Fruit fly (Drosophila melanogaster): ENCODE data around the gene Dhrs4.

Gene Dhrs4

dm6 chr3L:5186807-5187571 lies 45.5 kb upstream of the Dhrs4 start (continued):
- TF ChIP-seq CG30431 (GFP tag; optimal IDR thresholded peaks at IDR 0.05) (peak; percentile 86), HLHmδ (GFP tag; optimal IDR thresholded peaks at IDR 0.05) (no peak), CG18764 (GFP tag; optimal IDR thresholded peaks at IDR 0.05) (peak; percentile 79), MTF-1 (GFP tag; optimal IDR thresholded peaks at IDR 0.05; ENCODE audit: borderline replicate concordance) (peak; percentile 65), lov (optimal IDR thresholded peaks at IDR 0.05) (no peak), lov (GFP tag; IDR thresholded peaks at IDR 0.05) (peak; percentile 90), ken (GFP tag; IDR thresholded peaks at IDR 0.05) (peak; percentile 88), ind (GFP tag; optimal IDR thresholded peaks at IDR 0.05) (peak; percentile 88), CG6765 (GFP tag; optimal IDR thresholded peaks at IDR 0.05) (peak; percentile 48), CG33213 (GFP tag; optimal IDR thresholded peaks at IDR 0.05) (peak; percentile 68), CG6854 (GFP tag; optimal IDR thresholded peaks at IDR 0.05) (peak; percentile 82), CG1529 (GFP tag; optimal IDR thresholded peaks at IDR 0.05) (peak; percentile 86), D19A (tag; optimal IDR thresholded peaks at IDR 0.05) (peak; percentile 90), ci (GFP tag; IDR thresholded peaks at IDR 0.05) (peak; percentile 95), Adf1 (GFP tag; IDR thresholded peaks at IDR 0.05) (peak; percentile 94), Sry-β (GFP tag; optimal IDR thresholded peaks at IDR 0.05) (peak; percentile 10), Atf3 (GFP tag; optimal IDR thresholded peaks at IDR 0.05) (peak; percentile 82), caup (GFP tag; optimal IDR thresholded peaks at IDR 0.05; ENCODE audit: severe bottlenecking) (peak; percentile 86), CG7271 (tag; optimal IDR thresholded peaks at IDR 0.05) (peak; percentile 78), CG17802 (tag; optimal IDR thresholded peaks at IDR 0.05) (peak; percentile 78), lab (GFP tag; optimal IDR thresholded peaks at IDR 0.05) (peak; percentile 94), Dref (GFP tag; IDR thresholded peaks at IDR 0.05) (no peak), CG10321 (GFP tag; IDR thresholded peaks at IDR 0.05) (peak; percentile 38; the same call in 1 of the 2 replicates), cato (GFP tag; optimal IDR thresholded peaks at IDR 0.05; ENCODE audit: borderline replicate concordance) (peak; percentile 87), Aef1 (GFP tag; IDR thresholded peaks at IDR 0.05) (peak; percentile 84), pho (GFP tag; optimal IDR thresholded peaks at IDR 0.05) (peak; percentile 73), ssp (GFP tag; IDR thresholded peaks at IDR 0.05) (peak; percentile 55; the same call in 1 of the 2 replicates), Kr (GFP tag; optimal IDR thresholded peaks at IDR 0.05) (peak; percentile 73), Oaz (GFP tag; IDR thresholded peaks at IDR 0.05) (peak; percentile 76), CG13123 (GFP tag; optimal IDR thresholded peaks at IDR 0.05) (peak; percentile 52), ro (GFP tag; IDR thresholded peaks at IDR 0.05) (peak; percentile 61; the same call in 1 of the 2 replicates), Hr39 (optimal IDR thresholded peaks at IDR 0.05) (no peak), luna (GFP tag; optimal IDR thresholded peaks at IDR 0.05) (peak; percentile 57), pfk (GFP tag; optimal IDR thresholded peaks at IDR 0.05) (no peak), sna (GFP tag; IDR thresholded peaks at IDR 0.05; ENCODE audit: partially characterized antibody) (no peak), Bgb (GFP tag; IDR thresholded peaks at IDR 0.05; ENCODE audit: partially characterized antibody) (no peak), CG33557 (GFP tag; optimal IDR thresholded peaks at IDR 0.05) (peak; percentile 53), al (GFP tag; IDR thresholded peaks at IDR 0.05) (peak; percentile 74), CG15514 (GFP tag; optimal IDR thresholded peaks at IDR 0.05) (peak; percentile 77), psq (GFP tag; optimal IDR thresholded peaks at IDR 0.05) (peak; percentile 60), Hr78 (GFP tag; optimal IDR thresholded peaks at IDR 0.05) (peak in 1 of 2 experiments; percentile 63), CG7987 (GFP tag; optimal IDR thresholded peaks at IDR 0.05) (peak; percentile 63), org-1 (GFP tag; optimal IDR thresholded peaks at IDR 0.05) (peak; percentile 92), ab (GFP tag; optimal IDR thresholded peaks at IDR 0.05) (peak; percentile 74), Mes4 (GFP tag; optimal IDR thresholded peaks at IDR 0.05) (peak; percentile 82), CG17385 (GFP tag; optimal IDR thresholded peaks at IDR 0.05) (peak; percentile 85), CG12942 (GFP tag; optimal IDR thresholded peaks at IDR 0.05) (peak; percentile 78), Lim3 (GFP tag; IDR thresholded peaks at IDR 0.05) (peak; percentile 76), gfzf (GFP tag; optimal IDR thresholded peaks at IDR 0.05) (no peak)
